Worm (Caenorhabditis elegans): Measurements from ENCODE around the gene W01B6.3.

DNA sequence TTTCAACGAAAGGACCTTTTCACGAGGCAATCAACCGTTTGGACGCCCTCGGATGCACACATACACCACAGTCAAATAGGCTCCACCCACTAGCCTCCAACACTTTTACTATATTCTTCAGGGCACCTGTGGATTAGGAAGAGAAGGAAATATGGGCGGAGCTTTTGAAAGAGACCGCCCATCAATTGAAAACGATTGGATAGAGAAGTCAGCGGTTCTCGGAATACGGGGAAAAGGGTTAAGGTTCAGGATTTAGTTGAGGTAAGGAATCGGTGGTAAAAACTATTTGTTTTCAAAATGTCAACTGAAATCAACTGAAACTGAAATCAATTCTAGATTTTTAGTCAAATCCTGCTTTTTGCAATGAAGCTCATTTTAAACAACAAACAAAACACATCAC lies 38.0 kb upstream of the W01B6.3 start, which contains the start of gene egl-38:
- no peak for TF ChIP-seq unc-39 (tag; optimal IDR thresholded peaks at IDR 0.05)
- no peak for TF ChIP-seq snpc-4 (tag; optimal IDR thresholded peaks at IDR 0.05)
- no peak for TF ChIP-seq elt-3 (tag; optimal IDR thresholded peaks at IDR 0.05)
- no peak for TF ChIP-seq nhr-25 (tag; optimal IDR thresholded peaks at IDR 0.05)

Data from whole organism, L3 larva.